Worm (Caenorhabditis elegans): ENCODE measurements around the gene col-91.
A peak's percentile ranks its signal among the peaks of the same experiment; 100 is the strongest.

col-91 gene

DNA sequence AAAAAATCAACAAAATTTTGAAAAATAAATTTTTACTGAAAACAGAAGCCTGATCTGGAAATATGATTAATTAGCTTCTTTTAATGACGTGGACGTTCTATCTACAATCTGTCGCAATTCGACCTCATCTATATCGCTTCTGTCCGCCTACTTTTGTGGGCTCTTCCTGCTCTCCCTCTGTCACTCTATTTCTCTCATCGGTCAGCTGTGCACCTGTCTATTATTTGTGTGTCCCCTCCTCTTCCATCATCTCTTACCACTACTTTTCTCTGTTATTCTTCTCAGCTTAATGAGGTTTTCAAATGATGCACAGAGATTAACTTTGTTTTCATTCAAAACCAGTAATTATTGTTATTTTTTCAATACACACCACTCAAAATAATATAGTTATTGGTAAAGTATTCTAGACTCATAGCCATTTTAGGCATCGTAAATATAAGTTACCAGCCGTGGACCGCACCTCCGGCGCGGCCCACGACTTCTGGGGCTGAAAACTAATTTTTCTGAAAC, 35.7 kb upstream of the col-91 start:
- TF ChIP-seq pha-4 (tag; optimal IDR thresholded peaks at IDR 0.05) (no peak), snpc-4 (tag; optimal IDR thresholded peaks at IDR 0.05) (no peak), cnd-1 (tag; optimal IDR thresholded peaks at IDR 0.05) (no peak), nhr-76 (tag; optimal IDR thresholded peaks at IDR 0.05) (no peak), elt-1 (tag; optimal IDR thresholded peaks at IDR 0.05; ENCODE audit: borderline replicate concordance, insufficient read depth) (no peak), hlh-1 (tag; optimal IDR thresholded peaks at IDR 0.05) (peak; percentile 97), ces-1 (GFP tag; optimal IDR thresholded peaks at IDR 0.05) (peak; percentile 58), M03D4.4 (tag; optimal IDR thresholded peaks at IDR 0.05) (no peak), unc-62 (GFP tag; optimal IDR thresholded peaks at IDR 0.05) (peak; percentile 84), lsy-2 (tag; optimal IDR thresholded peaks at IDR 0.05) (no peak), unc-120 (tag; optimal IDR thresholded peaks at IDR 0.05; ENCODE audit: poor library complexity, severe bottlenecking) (peak; percentile 37), sptf-1 (tag; optimal IDR thresholded peaks at IDR 0.05) (no peak)

DNA sequence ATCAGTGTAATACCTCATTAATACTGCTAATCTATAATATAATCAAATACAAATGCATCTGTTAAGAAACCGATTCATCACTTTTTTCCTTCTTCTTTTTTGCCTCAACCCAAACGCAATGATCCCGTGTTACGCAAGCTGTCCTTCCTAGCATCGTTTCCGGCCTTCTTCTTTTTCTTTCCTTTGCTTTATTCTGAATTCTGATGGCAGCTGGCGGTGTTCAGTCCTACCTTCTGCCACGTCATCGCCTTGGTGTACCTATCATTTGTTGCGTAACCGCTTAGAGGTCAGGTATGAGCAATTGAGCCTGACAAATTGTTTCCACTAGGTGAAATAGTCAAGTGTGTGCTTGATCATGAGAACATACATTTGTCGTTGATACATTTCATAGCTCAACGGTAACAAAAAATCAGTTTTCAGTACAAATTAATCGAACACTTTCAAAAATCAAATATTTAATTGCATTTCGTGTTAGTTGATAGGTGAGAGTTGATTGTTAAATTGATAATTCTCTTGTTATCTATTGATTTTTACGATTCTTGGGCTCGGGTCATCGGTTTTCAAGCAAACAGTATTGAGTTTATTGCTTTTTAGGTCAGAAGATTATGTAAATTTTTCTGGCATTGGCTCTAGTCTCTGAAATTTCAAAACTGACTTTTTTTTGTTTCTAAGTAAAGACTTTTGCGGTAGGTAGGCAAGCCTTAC, 34.9 kb upstream of the col-91 start:
- TF ChIP-seq unc-39 (tag; optimal IDR thresholded peaks at IDR 0.05): no peak
- TF ChIP-seq nhr-76 (tag; optimal IDR thresholded peaks at IDR 0.05): no peak
- TF ChIP-seq ham-2 (GFP tag; optimal IDR thresholded peaks at IDR 0.05): no peak
- peak; percentile 90 for TF ChIP-seq nhr-2 (tag; optimal IDR thresholded peaks at IDR 0.05)
- no peak for TF ChIP-seq nhr-237 (tag; optimal IDR thresholded peaks at IDR 0.05)
- TF ChIP-seq pha-4 (tag; optimal IDR thresholded peaks at IDR 0.05): no peak
- TF ChIP-seq blmp-1 (tag; optimal IDR thresholded peaks at IDR 0.05): no peak
- no peak for TF ChIP-seq ces-1 (GFP tag; optimal IDR thresholded peaks at IDR 0.05)
- no peak for TF ChIP-seq nhr-28 (tag; optimal IDR thresholded peaks at IDR 0.05)
- TF ChIP-seq drap-1 (GFP tag; optimal IDR thresholded peaks at IDR 0.05): no peak
- no peak for TF ChIP-seq elt-3 (tag; optimal IDR thresholded peaks at IDR 0.05)
- peak; percentile 79 for TF ChIP-seq cnd-1 (tag; optimal IDR thresholded peaks at IDR 0.05)
- no peak for TF ChIP-seq nhr-12 (tag; optimal IDR thresholded peaks at IDR 0.05)
- peak; percentile 35 for TF ChIP-seq sptf-1 (tag; optimal IDR thresholded peaks at IDR 0.05)
- TF ChIP-seq sem-2 (GFP tag; optimal IDR thresholded peaks at IDR 0.05): no peak
- no peak for TF ChIP-seq ceh-83 (GFP tag; optimal IDR thresholded peaks at IDR 0.05)
- no peak for TF ChIP-seq lin-13 (tag; optimal IDR thresholded peaks at IDR 0.05)
- peak; percentile 24 for TF ChIP-seq mls-2 (tag; optimal IDR thresholded peaks at IDR 0.05)
- TF ChIP-seq ztf-11 (tag; optimal IDR thresholded peaks at IDR 0.05): no peak
- TF ChIP-seq lin-32 (GFP tag; optimal IDR thresholded peaks at IDR 0.05): no peak
- no peak for TF ChIP-seq hlh-1 (tag; optimal IDR thresholded peaks at IDR 0.05)
- TF ChIP-seq mep-1 (tag; optimal IDR thresholded peaks at IDR 0.05): no peak
- peak; percentile 93 for TF ChIP-seq zip-8 (tag; optimal IDR thresholded peaks at IDR 0.05)
- no peak for TF ChIP-seq flh-1 (GFP tag; optimal IDR thresholded peaks at IDR 0.05)
- peak; percentile 3 for TF ChIP-seq unc-62 (GFP tag; optimal IDR thresholded peaks at IDR 0.05)

DNA sequence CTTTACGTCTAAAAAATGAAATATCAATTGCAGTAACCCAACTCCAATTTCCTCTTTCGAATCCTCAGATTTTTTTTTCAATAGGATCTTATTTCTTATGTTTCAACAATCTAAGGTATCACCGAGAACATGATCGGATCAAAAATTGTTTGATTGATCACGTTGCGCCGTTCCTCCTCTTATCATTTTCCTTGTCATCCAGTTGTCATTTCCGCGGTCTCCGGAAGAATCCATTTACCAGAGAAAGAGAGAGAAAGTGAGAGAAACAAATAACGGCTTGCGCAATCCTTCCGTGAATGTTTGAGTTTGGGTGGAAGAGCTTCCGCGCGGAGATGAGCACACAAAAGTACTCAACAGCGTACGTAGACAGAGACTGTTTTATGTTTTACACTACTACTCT, 29.8 kb upstream of the col-91 start:
- no peak for TF ChIP-seq hlh-1 (tag; optimal IDR thresholded peaks at IDR 0.05)
- TF ChIP-seq mep-1 (tag; optimal IDR thresholded peaks at IDR 0.05): no peak
- peak; percentile 77 for TF ChIP-seq unc-62 (GFP tag; optimal IDR thresholded peaks at IDR 0.05)
- peak; percentile 44 for TF ChIP-seq blmp-1 (tag; optimal IDR thresholded peaks at IDR 0.05)
- peak; percentile 13 for TF ChIP-seq zip-8 (tag; optimal IDR thresholded peaks at IDR 0.05)
- TF ChIP-seq nhr-76 (tag; optimal IDR thresholded peaks at IDR 0.05): no peak
- no peak for TF ChIP-seq M03D4.4 (tag; optimal IDR thresholded peaks at IDR 0.05)

DNA sequence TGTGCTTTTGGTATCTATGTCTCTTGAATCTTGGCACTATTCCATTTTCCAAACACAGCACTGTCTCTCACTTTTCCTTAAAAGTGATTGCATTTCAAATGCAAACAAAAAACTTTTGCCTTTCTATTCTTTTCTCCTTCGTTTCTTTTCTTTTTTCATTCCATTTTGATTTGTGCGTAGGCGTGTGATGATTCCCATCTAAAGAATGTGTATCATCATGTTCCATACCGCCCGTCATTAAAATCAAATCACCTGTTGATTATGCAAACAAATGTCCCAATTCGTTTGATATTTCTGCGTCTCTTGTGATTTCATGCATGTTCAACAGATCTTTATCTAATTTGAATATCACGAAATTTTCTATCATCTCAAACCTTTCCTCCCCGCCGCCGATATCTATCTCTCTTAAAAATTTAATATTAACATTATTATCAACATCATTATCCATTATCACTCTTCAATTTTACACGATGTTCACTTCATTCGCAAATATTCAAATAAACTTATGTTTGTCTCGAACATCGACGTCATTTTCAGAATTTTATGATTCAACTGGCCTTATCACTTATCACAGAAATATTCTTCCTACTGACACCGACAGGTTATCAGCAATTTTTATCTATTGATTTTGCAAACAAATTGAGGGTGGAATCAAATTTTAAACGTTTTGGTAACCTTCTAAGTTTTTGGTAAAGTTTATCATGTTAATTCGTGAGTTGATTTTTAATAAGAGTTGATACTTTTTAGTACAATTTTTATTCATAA, 28.0 kb upstream of the col-91 start:
- TF ChIP-seq elt-3 (tag; optimal IDR thresholded peaks at IDR 0.05): peak; percentile 22
- TF ChIP-seq unc-62 (GFP tag; optimal IDR thresholded peaks at IDR 0.05): peak; percentile 11
- TF ChIP-seq elt-1 (tag; optimal IDR thresholded peaks at IDR 0.05; ENCODE audit: borderline replicate concordance, insufficient read depth): peak; percentile 11
- no peak for TF ChIP-seq nhr-28 (tag; optimal IDR thresholded peaks at IDR 0.05)
- no peak for TF ChIP-seq mab-5 (tag; optimal IDR thresholded peaks at IDR 0.05)
